Worm (Caenorhabditis elegans) whole organism, young adult: ENCODE data around the gene F44E2.6.

Source experiments
- B0019.2 ChIP-seq: fragments of 200-800 bp; sonication (Bioruptor generic); conservative IDR thresholded peaks from 2 replicates; pipeline ENCODE4 v1.3.6; 2022; ENCODE audit warnings: missing genetic modification reagents, missing genetic modification characterization, missing compliant biosample characterization
- B0035.1 ChIP-seq: sonication (generic microtip); optimal IDR thresholded peaks from 2 replicates; lab custom pipeline; 2016; ENCODE audit warnings: missing genetic modification characterization, mild to moderate bottlenecking, missing compliant biosample characterization, missing genotype, missing genetic modification reagents
- B0336.3 ChIP-seq: fragments of 200-800 bp; sonication (Bioruptor generic); IDR thresholded peaks from 2 replicates; pipeline ENCODE4 v1.3.6; 2022; ENCODE audit warnings: missing genetic modification characterization, missing compliant biosample characterization
- F22D6.2 ChIP-seq: sonication (generic microtip); optimal IDR thresholded peaks from 2 replicates; lab custom pipeline; 2016; ENCODE audit warnings: mild to moderate bottlenecking, missing genetic modification characterization, missing compliant biosample characterization
- F52B5.7 ChIP-seq: sonication (generic microtip); optimal IDR thresholded peaks from 2 replicates; lab custom pipeline; 2016; ENCODE audit warnings: mild to moderate bottlenecking, missing genetic modification characterization, missing compliant biosample characterization
- K11D2.4 ChIP-seq: fragments of 200-800 bp; sonication (Bioruptor generic); IDR thresholded peaks from 2 replicates; pipeline ENCODE4 v1.3.6; 2022; ENCODE audit warnings: missing genetic modification reagents, missing genetic modification characterization, missing compliant biosample characterization
- K12H6.12 ChIP-seq: fragments of 200-800 bp; sonication (Bioruptor generic); optimal IDR thresholded peaks from 2 replicates; lab custom pipeline; 2018; ENCODE audit warnings: mild to moderate bottlenecking, missing genetic modification characterization, missing compliant biosample characterization
- Y53G8AR.9 ChIP-seq: fragments of 200-800 bp; sonication (Bioruptor generic); conservative IDR thresholded peaks from 2 replicates; pipeline ENCODE4 v1.3.6; 2022; ENCODE audit warnings: missing genetic modification reagents, missing genetic modification characterization, missing compliant biosample characterization
- ama-1 ChIP-seq, 3 experiments: fragments of 150-350 bp in 1 of 3; sonication (generic microtip) in 2 of 3; optimal IDR thresholded peaks; 2 replicates each; lab custom pipeline; 2014 to 2018; ENCODE audit warnings: missing biosample characterization in 2 of 3, missing genetic modification characterization in 2 of 3, missing genetic modification reagents in 2 of 3
- aptf-2 ChIP-seq: fragments of 200-800 bp; sonication (Bioruptor generic); conservative IDR thresholded peaks from 2 replicates; pipeline ENCODE4 v1.3.6; 2022; ENCODE audit warnings: missing genetic modification reagents, missing genetic modification characterization, missing compliant biosample characterization
- atf-7 ChIP-seq: sonication (generic microtip); optimal IDR thresholded peaks from 2 replicates; lab custom pipeline; 2017; ENCODE audit warnings: mild to moderate bottlenecking, missing genetic modification characterization, missing compliant biosample characterization
- attf-3 ChIP-seq: fragments of 200-800 bp; sonication (Bioruptor generic); conservative IDR thresholded peaks from 2 replicates; pipeline ENCODE4 v1.3.6; 2022; ENCODE audit warnings: missing genetic modification reagents, missing genetic modification characterization, missing compliant biosample characterization
- attf-6 ChIP-seq: fragments of 200-800 bp; sonication (Bioruptor generic); IDR thresholded peaks from 2 replicates; pipeline ENCODE4 v1.3.6; 2022; ENCODE audit warnings: missing genetic modification reagents, missing genetic modification characterization, missing compliant biosample characterization
- cebp-1 ChIP-seq, 2 experiments: fragments of 200-800 bp in 1 of 2; sonication (Bioruptor generic) in 1 of 2; sonication (generic microtip) in 1 of 2; IDR thresholded peaks in 1 of 2; optimal IDR thresholded peaks in 1 of 2; 2 replicates each; pipeline versions ENCODE4 v1.3.6 to Lab custom; 2017 to 2022; ENCODE audit warnings: missing compliant biosample characterization in 2 of 2, missing genetic modification characterization in 2 of 2, mild to moderate bottlenecking in 1 of 2, missing genetic modification reagents in 1 of 2, moderate library complexity in 1 of 2
- cebp-2 ChIP-seq: fragments of 200-800 bp; sonication (Bioruptor generic); IDR thresholded peaks from 2 replicates; pipeline ENCODE4 v1.3.6; 2022; ENCODE audit warnings: missing genetic modification characterization, missing compliant biosample characterization
- ceh-27 ChIP-seq: fragments of 200-800 bp; sonication (Bioruptor generic); optimal IDR thresholded peaks from 2 replicates; lab custom pipeline; 2018; ENCODE audit warnings: mild to moderate bottlenecking, missing genetic modification characterization, moderate library complexity, missing compliant biosample characterization
- dox-1 ChIP-seq: fragments of 200-800 bp; sonication (Bioruptor generic); IDR thresholded peaks from 2 replicates; pipeline ENCODE4 v1.3.6; 2022; ENCODE audit warnings: missing genetic modification reagents, missing genetic modification characterization, missing compliant biosample characterization
- egrh-3 ChIP-seq: fragments of 200-800 bp; sonication (Bioruptor generic); IDR thresholded peaks from 2 replicates; pipeline ENCODE4 v1.3.6; 2022; ENCODE audit warnings: missing genetic modification reagents, missing genetic modification characterization, missing compliant biosample characterization
- fkh-3 ChIP-seq: sonication (generic microtip); optimal IDR thresholded peaks from 2 replicates; lab custom pipeline; 2016; ENCODE audit warnings: mild to moderate bottlenecking, missing genetic modification characterization, missing compliant biosample characterization
- hmg-1.2 ChIP-seq: fragments of 200-800 bp; sonication (Bioruptor generic); IDR thresholded peaks from 2 replicates; pipeline ENCODE4 v1.3.6; 2022; ENCODE audit warnings: missing genetic modification reagents, missing genetic modification characterization, missing compliant biosample characterization
- hsf-1 ChIP-seq: fragments of 200-800 bp; sonication (Bioruptor generic); IDR thresholded peaks from 2 replicates; pipeline ENCODE4 v1.3.6; 2022; ENCODE audit warnings: missing genetic modification reagents, missing genetic modification characterization, missing compliant biosample characterization
- let-607 ChIP-seq, 2 experiments: fragments of 200-800 bp in 1 of 2; sonication (Bioruptor generic) in 1 of 2; sonication (generic microtip) in 1 of 2; optimal IDR thresholded peaks; 2 replicates each; lab custom pipeline; 2016 to 2018; ENCODE audit warnings: mild to moderate bottlenecking in 2 of 2, missing compliant biosample characterization in 2 of 2, missing genetic modification characterization in 2 of 2, moderate library complexity in 2 of 2, missing genotype in 1 of 2
- lin-40 ChIP-seq: sonication (generic microtip); optimal IDR thresholded peaks from 2 replicates; lab custom pipeline; 2016; ENCODE audit warnings: missing genetic modification characterization, mild to moderate bottlenecking, missing compliant biosample characterization, missing genotype, missing genetic modification reagents
- madf-10 ChIP-seq: sonication (generic microtip); optimal IDR thresholded peaks from 2 replicates; lab custom pipeline; 2016; ENCODE audit warnings: mild to moderate bottlenecking, missing genetic modification characterization, missing compliant biosample characterization
- madf-3 ChIP-seq: fragments of 200-800 bp; sonication (Bioruptor generic); IDR thresholded peaks from 2 replicates; pipeline ENCODE4 v1.3.6; 2022; ENCODE audit warnings: missing genetic modification reagents, missing genetic modification characterization, missing compliant biosample characterization
- mel-28 ChIP-seq: sonication (generic microtip); optimal IDR thresholded peaks from 2 replicates; lab custom pipeline; 2016; ENCODE audit warnings: borderline replicate concordance, mild to moderate bottlenecking, missing genetic modification characterization, missing compliant biosample characterization
- mxl-1 ChIP-seq: sonication (generic microtip); optimal IDR thresholded peaks from 2 replicates; lab custom pipeline; 2016; ENCODE audit warnings: missing genetic modification characterization, missing compliant biosample characterization
- nhr-120 ChIP-seq: fragments of 200-800 bp; sonication (Bioruptor generic); IDR thresholded peaks from 2 replicates; pipeline ENCODE4 v1.3.6; 2022; ENCODE audit warnings: missing genetic modification characterization, missing compliant biosample characterization
- nhr-90 ChIP-seq: sonication (generic microtip); optimal IDR thresholded peaks from 2 replicates; lab custom pipeline; 2016; ENCODE audit warnings: missing genotype, mild to moderate bottlenecking, missing genetic modification characterization, missing compliant biosample characterization
- pbrm-1 ChIP-seq: fragments of 200-800 bp; sonication (Bioruptor generic); IDR thresholded peaks from 2 replicates; pipeline ENCODE4 v1.3.6; 2022; ENCODE audit warnings: missing genetic modification reagents, missing genetic modification characterization, missing compliant biosample characterization
- repo-1 ChIP-seq: sonication (generic microtip); optimal IDR thresholded peaks from 2 replicates; lab custom pipeline; 2017; ENCODE audit warnings: mild to moderate bottlenecking, missing genetic modification characterization, missing compliant biosample characterization
- snpc-1.1 ChIP-seq: sonication (generic microtip); optimal IDR thresholded peaks from 2 replicates; lab custom pipeline; 2017; ENCODE audit warnings: missing genetic modification characterization, mild to moderate bottlenecking, missing compliant biosample characterization, antibody characterized with exemption, moderate library complexity, missing genotype, missing genetic modification reagents; ENCODE audit not compliant: insufficient read depth
- snpc-4 ChIP-seq, 5 experiments: fragments of 150-350 bp in 1 of 5; sonication (generic microtip) in 4 of 5; optimal IDR thresholded peaks; 2 replicates each; lab custom pipeline; 2014 to 2018; ENCODE audit warnings: missing genetic modification characterization in 5 of 5, missing biosample characterization in 3 of 5, antibody characterized with exemption in 2 of 5, mild to moderate bottlenecking in 2 of 5, missing compliant biosample characterization in 2 of 5, missing genotype in 2 of 5, moderate library complexity in 2 of 5, missing genetic modification reagents in 1 of 5
- somi-1 ChIP-seq: fragments of 200-800 bp; sonication (Bioruptor generic); optimal IDR thresholded peaks from 2 replicates; lab custom pipeline; 2018; ENCODE audit warnings: mild to moderate bottlenecking, missing genetic modification characterization, missing compliant biosample characterization
- sptf-2 ChIP-seq: fragments of 200-800 bp; sonication (Bioruptor generic); optimal IDR thresholded peaks from 2 replicates; lab custom pipeline; 2018; ENCODE audit warnings: mild to moderate bottlenecking, missing genetic modification characterization, missing compliant biosample characterization
- tlf-1 ChIP-seq: fragments of 200-800 bp; sonication (Bioruptor generic); optimal IDR thresholded peaks from 2 replicates; lab custom pipeline; 2018; ENCODE audit warnings: mild to moderate bottlenecking, missing genetic modification characterization, missing compliant biosample characterization
- unc-130 ChIP-seq: sonication (generic microtip); optimal IDR thresholded peaks from 2 replicates; lab custom pipeline; 2016; ENCODE audit warnings: missing genetic modification reagents, missing genetic modification characterization, missing compliant biosample characterization
- zfh-2 ChIP-seq: fragments of 200-800 bp; sonication (Bioruptor generic); conservative IDR thresholded peaks from 2 replicates; pipeline ENCODE4 v1.3.6; 2022; ENCODE audit warnings: missing genetic modification reagents, missing genetic modification characterization, missing compliant biosample characterization
- ztf-22 ChIP-seq: fragments of 200-800 bp; sonication (Bioruptor generic); optimal IDR thresholded peaks from 2 replicates; lab custom pipeline; 2018; ENCODE audit warnings: mild to moderate bottlenecking, missing genetic modification characterization, moderate library complexity, missing compliant biosample characterization
- ztf-25 ChIP-seq: fragments of 200-800 bp; sonication (Bioruptor generic); IDR thresholded peaks from 2 replicates; pipeline ENCODE4 v1.3.6; 2022; ENCODE audit warnings: missing genetic modification reagents, missing genetic modification characterization, missing compliant biosample characterization
- ztf-26 ChIP-seq: sonication (generic microtip); optimal IDR thresholded peaks from 2 replicates; lab custom pipeline; 2017; ENCODE audit warnings: missing genetic modification characterization, missing compliant biosample characterization

The F44E2.6 gene

ce11 chrIII:8873990-8874668 is 29.1 kb upstream of the F44E2.6 start (continued):
- TF ChIP-seq B0336.3 (GFP tag; lab: Robert Waterston, UW): 0 out of 2 replicates have a peak, but pooled peaks have one; percentile 39
- TF ChIP-seq ztf-26 (tag; lab: Kevin White, UChicago): no peak
- peak; percentile 52 for TF ChIP-seq somi-1
- no peak for TF ChIP-seq attf-3
- TF ChIP-seq lin-40 (tag; lab: Kevin White, UChicago): peak; percentile 68
- no peak for TF ChIP-seq mel-28 (tag; lab: Kevin White, UChicago)
- TF ChIP-seq hsf-1 (GFP tag; lab: Robert Waterston, UW): no peak
- TF ChIP-seq nhr-90: no peak
- peak; percentile 73 for TF ChIP-seq ama-1 (optimal IDR thresholded peaks at IDR 0.05; lab: Kevin White, UChicago)
- no peak for TF ChIP-seq ama-1 (GFP tag; optimal IDR thresholded peaks at IDR 0.05; lab: Kevin White, UChicago)
- TF ChIP-seq mxl-1 (tag; lab: Kevin White, UChicago): no peak
- 0 out of 2 replicates have a peak, but pooled peaks have one; percentile 23 for TF ChIP-seq K11D2.4
- TF ChIP-seq B0035.1 (tag; lab: Kevin White, UChicago): no peak
- TF ChIP-seq K12H6.12 (tag; lab: Kevin White, UChicago): peak; percentile 83
- TF ChIP-seq cebp-1 (GFP tag; IDR thresholded peaks at IDR 0.05; lab: Robert Waterston, UW): no peak
- peak; percentile 71 for TF ChIP-seq cebp-1 (tag; optimal IDR thresholded peaks at IDR 0.05; lab: Kevin White, UChicago)
- peak; percentile 32 for TF ChIP-seq madf-10 (tag; lab: Kevin White, UChicago)
- TF ChIP-seq fkh-3 (tag; lab: Kevin White, UChicago): no peak
- peak; percentile 81 for TF ChIP-seq ceh-27 (GFP tag; lab: Kevin White, UChicago)
- no peak for TF ChIP-seq madf-3
- TF ChIP-seq snpc-4 (GFP tag; optimal IDR thresholded peaks at IDR 0.05; lab: Kevin White, UChicago): peak; percentile 28
- TF ChIP-seq snpc-4 (tag; optimal IDR thresholded peaks at IDR 0.05; lab: Kevin White, UChicago): peak in 1 of 4 experiments; percentile 35
- TF ChIP-seq F22D6.2: no peak
- TF ChIP-seq B0019.2: no peak
- TF ChIP-seq aptf-2: 0 out of 2 replicates have a peak, but pooled peaks have one; percentile 37
- TF ChIP-seq cebp-2 (GFP tag; lab: Robert Waterston, UW): no peak
- no peak for TF ChIP-seq nhr-120 (GFP tag; lab: Robert Waterston, UW)
- TF ChIP-seq ztf-25 (GFP tag; lab: Robert Waterston, UW): no peak
- peak; percentile 68 for TF ChIP-seq egrh-3
- no peak for TF ChIP-seq atf-7 (tag; lab: Kevin White, UChicago)
- TF ChIP-seq hmg-1.2 (GFP tag; lab: Robert Waterston, UW): peak; percentile 91
- TF ChIP-seq zfh-2 (GFP tag; lab: Robert Waterston, UW): peak; percentile 94
- no peak for TF ChIP-seq unc-130 (GFP tag; lab: Kevin White, UChicago)
- no peak for TF ChIP-seq tlf-1 (GFP tag; lab: Kevin White, UChicago)
- no peak for TF ChIP-seq snpc-1.1
- no peak for TF ChIP-seq repo-1 (tag; lab: Kevin White, UChicago)
- TF ChIP-seq let-607 (tag; optimal IDR thresholded peaks at IDR 0.05; lab: Kevin White, UChicago): no peak
- TF ChIP-seq ztf-22: no peak

DNA sequence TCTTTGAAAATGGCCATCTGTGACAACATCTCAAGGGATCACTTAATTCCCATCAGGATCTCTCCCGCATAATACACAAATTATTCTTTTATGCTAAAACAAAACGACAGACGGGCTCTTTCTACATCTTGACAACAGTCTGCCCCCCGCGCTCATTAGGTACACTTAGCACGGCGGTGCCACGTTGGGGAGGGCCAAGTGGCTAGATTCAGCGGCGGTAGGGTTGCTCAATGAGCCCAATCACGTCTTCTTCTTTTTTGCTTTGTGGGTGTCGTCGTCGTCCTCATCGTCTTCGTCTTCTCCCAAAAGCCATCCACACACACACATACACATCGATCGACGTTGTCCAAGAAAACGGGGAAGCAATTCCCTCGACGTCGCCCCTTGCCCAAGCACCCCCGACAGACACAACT is 28.0 kb upstream of the F44E2.6 start:
- TF ChIP-seq attf-6 (GFP tag; lab: Robert Waterston, UW) (no peak), lin-40 (tag; lab: Kevin White, UChicago) (no peak), sptf-2 (GFP tag; lab: Kevin White, UChicago) (no peak), F52B5.7 (tag; lab: Kevin White, UChicago) (peak; percentile 25), Y53G8AR.9 (GFP tag; lab: Robert Waterston, UW) (no peak), zfh-2 (GFP tag; lab: Robert Waterston, UW) (peak; percentile 79), K12H6.12 (tag; lab: Kevin White, UChicago) (peak; percentile 1), pbrm-1 (GFP tag; lab: Robert Waterston, UW) (no peak), dox-1 (peak; percentile 18; the same call in 1 of the 2 replicates)
- TF ChIP-seq, all 124 proteins: peak for 4
